Fruit fly (Drosophila melanogaster): Measurements from ENCODE around the gene CG12288.

Gene CG12288

DNA sequence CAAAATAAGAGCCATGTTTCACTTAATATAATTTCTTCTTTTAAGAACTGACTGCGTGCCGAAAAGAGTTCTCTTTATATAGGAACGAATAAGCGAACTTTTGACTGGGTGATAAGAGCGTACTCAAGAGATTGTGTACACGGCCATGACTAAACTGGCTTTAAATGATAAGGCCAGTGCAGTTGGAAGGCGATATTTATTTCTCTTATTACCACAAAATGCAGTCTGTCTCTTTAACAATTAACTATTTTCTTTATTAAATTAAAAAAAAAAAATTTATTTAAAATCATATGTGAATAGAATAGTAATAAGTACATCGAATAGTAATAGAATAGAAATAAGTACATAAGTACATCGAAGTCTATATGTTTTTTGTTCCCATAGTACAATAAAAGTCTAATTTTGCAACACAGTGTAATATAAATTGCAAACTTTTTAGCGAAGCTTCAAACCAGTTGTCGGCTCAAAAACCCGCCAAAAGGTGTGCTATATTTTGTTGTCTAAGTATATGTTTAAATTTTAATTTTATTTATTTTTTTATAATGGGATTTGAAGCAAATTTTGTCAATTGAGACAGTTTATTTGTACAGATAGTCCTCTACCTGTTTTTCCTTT is 49.6 kb downstream of the CG12288 start, which contains the start of gene CG31810 (continued):
- TF ChIP-seq CG12391 (tag; optimal IDR thresholded peaks at IDR 0.05) (peak; percentile 17), grau (tag; optimal IDR thresholded peaks at IDR 0.05) (peak; percentile 17), CG13296 (GFP tag; optimal IDR thresholded peaks at IDR 0.05) (no peak), Stat92E (GFP tag; optimal IDR thresholded peaks at IDR 0.05) (no peak), CG8359 (GFP tag; optimal IDR thresholded peaks at IDR 0.05; ENCODE audit: borderline replicate concordance) (no peak), gem (tag; optimal IDR thresholded peaks at IDR 0.05) (peak; percentile 41), PHDP (tag; optimal IDR thresholded peaks at IDR 0.05) (peak; percentile 26), CG2889 (GFP tag; IDR thresholded peaks at IDR 0.05) (peak; percentile 70; the same call in 2 of the 3 replicates), CG7745 (tag; optimal IDR thresholded peaks at IDR 0.05) (no peak), CG17186 (GFP tag; optimal IDR thresholded peaks at IDR 0.05) (no peak), CG3065 (GFP tag; optimal IDR thresholded peaks at IDR 0.05) (no peak), btn (GFP tag; optimal IDR thresholded peaks at IDR 0.05) (no peak), crol (GFP tag; IDR thresholded peaks at IDR 0.05) (no peak), HmgD (GFP tag; optimal IDR thresholded peaks at IDR 0.05) (no peak), CG11504 (tag; optimal IDR thresholded peaks at IDR 0.05) (peak; percentile 32), NC2β (GFP tag; optimal IDR thresholded peaks at IDR 0.05) (no peak), CG17328 (GFP tag; IDR thresholded peaks at IDR 0.05) (no peak), Hr39 (optimal IDR thresholded peaks at IDR 0.05) (no peak), CG6683 (GFP tag; optimal IDR thresholded peaks at IDR 0.05) (no peak), row (GFP tag; IDR thresholded peaks at IDR 0.05) (peak; percentile 43), gsb-n (tag; optimal IDR thresholded peaks at IDR 0.05) (no peak), phol (tag; optimal IDR thresholded peaks at IDR 0.05) (peak; percentile 2), org-1 (GFP tag; optimal IDR thresholded peaks at IDR 0.05) (no peak), CG5953 (GFP tag; IDR thresholded peaks at IDR 0.05) (no peak), tll (GFP tag; optimal IDR thresholded peaks at IDR 0.05) (no peak), Doc2 (GFP tag; IDR thresholded peaks at IDR 0.05) (no peak), CG17361 (GFP tag; IDR thresholded peaks at IDR 0.05) (0 out of 3 replicates have a peak, but pooled peaks have one; percentile 20), amos (GFP tag; IDR thresholded peaks at IDR 0.05; ENCODE audit: partially characterized antibody) (no peak), zen (tag; optimal IDR thresholded peaks at IDR 0.05) (no peak), unc-4 (GFP tag; IDR thresholded peaks at IDR 0.05; ENCODE audit: partially characterized antibody) (no peak), CG6791 (GFP tag; IDR thresholded peaks at IDR 0.05; ENCODE audit: partially characterized antibody) (no peak), nau (GFP tag; optimal IDR thresholded peaks at IDR 0.05) (no peak), Dip2 (GFP tag; IDR thresholded peaks at IDR 0.05) (no peak), Hr51 (GFP tag; optimal IDR thresholded peaks at IDR 0.05) (peak in 1 of 2 experiments; percentile 21), trem (tag; optimal IDR thresholded peaks at IDR 0.05) (no peak), Trl (optimal IDR thresholded peaks at IDR 0.05) (no peak), Trl (GFP tag; optimal IDR thresholded peaks at IDR 0.05) (no peak), Sry-β (GFP tag; optimal IDR thresholded peaks at IDR 0.05) (no peak), oc (tag; optimal IDR thresholded peaks at IDR 0.05) (no peak), Med (GFP tag) (peak; percentile 11), MESR4 (GFP tag; optimal IDR thresholded peaks at IDR 0.05) (no peak), CG2678 (tag; optimal IDR thresholded peaks at IDR 0.05) (peak; percentile 30), stc (GFP tag; IDR thresholded peaks at IDR 0.05) (0 out of 2 replicates have a peak, but pooled peaks have one; percentile 8), CG4328 (GFP tag; optimal IDR thresholded peaks at IDR 0.05) (no peak), stwl (tag; optimal IDR thresholded peaks at IDR 0.05) (peak; percentile 16), CG8765 (GFP tag; IDR thresholded peaks at IDR 0.05) (no peak), CG6813 (GFP tag; optimal IDR thresholded peaks at IDR 0.05) (no peak), CG11695 (GFP tag; IDR thresholded peaks at IDR 0.05) (no peak), Fer1 (GFP tag; optimal IDR thresholded peaks at IDR 0.05) (peak; percentile 8)

Measured in whole organism, embryonic.